Fruit fly (Drosophila melanogaster) whole organism, embryonic: Measurements from ENCODE around the gene CG1074.

Source experiments
- Atf3 ChIP-seq: fragments of 200-800 bp; sonication (Bioruptor generic); optimal IDR thresholded peaks from 3 replicates; lab custom pipeline; 2016; ENCODE audit warnings: missing biosample characterization, missing genetic modification characterization
- BtbVII ChIP-seq: fragments of 200-800 bp; sonication (Bioruptor generic); optimal IDR thresholded peaks from 3 replicates; lab custom pipeline; 2017; ENCODE audit warnings: missing biosample characterization, mild to moderate bottlenecking, missing genetic modification characterization
- CG10209 ChIP-seq: fragments of 200-800 bp; sonication (Bioruptor generic); optimal IDR thresholded peaks from 3 replicates; lab custom pipeline; 2017; ENCODE audit warnings: missing biosample characterization, mild to moderate bottlenecking, missing genetic modification characterization, missing genetic modification reagents
- CG10431 ChIP-seq: fragments of 200-800 bp; sonication (Bioruptor generic); optimal IDR thresholded peaks from 3 replicates; lab custom pipeline; 2018; ENCODE audit warnings: missing biosample characterization, mild to moderate bottlenecking, missing genetic modification characterization
- CG10959 ChIP-seq: fragments of 200-800 bp; sonication (Bioruptor generic); IDR thresholded peaks from 2 replicates; pipeline ENCODE4 v1.3.6; 2022; ENCODE audit warnings: missing biosample characterization, missing genetic modification characterization
- CG13296 ChIP-seq: fragments of 200-800 bp; sonication (Bioruptor generic); optimal IDR thresholded peaks from 3 replicates; lab custom pipeline; 2018; ENCODE audit warnings: missing biosample characterization, mild to moderate bottlenecking, missing genetic modification characterization
- CG1602 ChIP-seq: fragments of 200-800 bp; sonication (Bioruptor generic); optimal IDR thresholded peaks from 3 replicates; lab custom pipeline; 2016; ENCODE audit warnings: missing biosample characterization, missing genetic modification characterization
- CG1792 ChIP-seq: fragments of 200-800 bp; sonication (Bioruptor generic); optimal IDR thresholded peaks from 2 replicates; lab custom pipeline; 2016; ENCODE audit warnings: missing biosample characterization, missing genetic modification characterization
- CG2120 ChIP-seq: fragments of 200-800 bp; sonication (Bioruptor generic); optimal IDR thresholded peaks from 3 replicates; lab custom pipeline; 2016; ENCODE audit warnings: missing biosample characterization, missing genetic modification characterization
- CG2678 ChIP-seq: fragments of 200-800 bp; sonication (Bioruptor generic); optimal IDR thresholded peaks from 3 replicates; lab custom pipeline; 2019; ENCODE audit warnings: missing biosample characterization, mild to moderate bottlenecking, missing genetic modification characterization, moderate library complexity
- CG2875 ChIP-seq: fragments of 200-800 bp; sonication (Bioruptor generic); optimal IDR thresholded peaks from 2 replicates; lab custom pipeline; 2017; ENCODE audit warnings: missing biosample characterization, mild to moderate bottlenecking, missing genetic modification characterization, missing genetic modification reagents
- CG30431 ChIP-seq: fragments of 200-800 bp; sonication (Bioruptor generic); optimal IDR thresholded peaks from 2 replicates; lab custom pipeline; 2017; ENCODE audit warnings: missing biosample characterization, missing genetic modification characterization
- CG31224 ChIP-seq: fragments of 200-800 bp; sonication (Bioruptor generic); IDR thresholded peaks from 2 replicates; pipeline ENCODE4 v1.3.6; 2022; ENCODE audit warnings: missing biosample characterization, missing genetic modification characterization
- CG32532 ChIP-seq: fragments of 200-800 bp; sonication (Bioruptor generic); IDR thresholded peaks from 2 replicates; pipeline ENCODE4 v1.3.6; 2022; ENCODE audit warnings: missing biosample characterization, missing genetic modification characterization
- CG34422 ChIP-seq: fragments of 200-800 bp; sonication (Bioruptor generic); IDR thresholded peaks from 3 replicates; pipeline ENCODE4 v1.3.6; 2022; ENCODE audit warnings: missing biosample characterization, missing genetic modification characterization
- CG43689 ChIP-seq: fragments of 200-800 bp; sonication (Bioruptor generic); IDR thresholded peaks from 2 replicates; pipeline ENCODE4 v1.3.6; 2022; ENCODE audit warnings: missing biosample characterization, missing genetic modification characterization
- CG4730 ChIP-seq: fragments of 200-800 bp; sonication (Bioruptor generic); IDR thresholded peaks from 2 replicates; pipeline ENCODE4 v1.3.6; 2022; ENCODE audit warnings: missing biosample characterization, missing genetic modification characterization
- CG5953 ChIP-seq: fragments of 200-800 bp; sonication (Bioruptor generic); IDR thresholded peaks from 2 replicates; pipeline ENCODE4 v1.3.6; 2022; ENCODE audit warnings: missing biosample characterization, missing genetic modification characterization
- Chrac-16 ChIP-seq: fragments of 200-800 bp; sonication (Bioruptor generic); optimal IDR thresholded peaks from 3 replicates; lab custom pipeline; 2016; ENCODE audit warnings: missing biosample characterization, missing genetic modification characterization
- Elba2 ChIP-seq: fragments of 200-800 bp; sonication (Bioruptor generic); optimal IDR thresholded peaks from 3 replicates; lab custom pipeline; 2016; ENCODE audit warnings: missing biosample characterization, missing genetic modification characterization
- Hand ChIP-seq: fragments of 200-800 bp; sonication (Bioruptor generic); optimal IDR thresholded peaks from 2 replicates; lab custom pipeline; 2017; ENCODE audit warnings: mild to moderate bottlenecking, missing biosample characterization, missing genetic modification reagents, missing genetic modification characterization
- Hmx ChIP-seq: fragments of 200-800 bp; sonication (Bioruptor generic); optimal IDR thresholded peaks from 2 replicates; lab custom pipeline; 2016; ENCODE audit warnings: missing biosample characterization, missing genetic modification characterization
- Hr78 ChIP-seq, 2 experiments: fragments of 200-800 bp in 1 of 2; fragments of >200 bp in 1 of 2; sonication (Bioruptor generic) in 1 of 2; optimal IDR thresholded peaks; 2 replicates each; lab custom pipeline; 2017 to 2019; ENCODE audit warnings: missing biosample characterization in 2 of 2, missing genetic modification characterization in 2 of 2, mild to moderate bottlenecking in 1 of 2, moderate library complexity in 1 of 2
- Hsf ChIP-seq: fragments of 200-800 bp; sonication (Bioruptor generic); optimal IDR thresholded peaks from 3 replicates; lab custom pipeline; 2016; ENCODE audit warnings: missing biosample characterization, missing genetic modification characterization
- Kr ChIP-seq: fragments of 200-800 bp; sonication (Bioruptor generic); optimal IDR thresholded peaks from 2 replicates; lab custom pipeline; 2017; ENCODE audit warnings: missing biosample characterization, mild to moderate bottlenecking, missing genetic modification characterization
- Lhr ChIP-seq: fragments of 200-800 bp; sonication (Bioruptor generic); optimal IDR thresholded peaks from 3 replicates; lab custom pipeline; 2017; ENCODE audit warnings: mild to moderate bottlenecking, missing biosample characterization, missing genetic modification reagents, missing genetic modification characterization
- NFAT ChIP-seq: fragments of 200-800 bp; sonication (Bioruptor generic); IDR thresholded peaks from 2 replicates; pipeline ENCODE4 v1.3.6; 2022; ENCODE audit warnings: missing biosample characterization, missing genetic modification characterization
- Optix ChIP-seq: fragments of 200-800 bp; sonication (Bioruptor generic); IDR thresholded peaks from 3 replicates; pipeline ENCODE4 v1.3.6; 2022; ENCODE audit warnings: missing biosample characterization, missing genetic modification characterization
- Scr ChIP-seq: fragments of 200-800 bp; sonication (Bioruptor generic); IDR thresholded peaks from 2 replicates; pipeline ENCODE4 v1.3.6; 2022; ENCODE audit warnings: missing biosample characterization, missing genetic modification characterization; ENCODE audit not compliant: partially characterized antibody
- Sox100B ChIP-seq: fragments of 200-800 bp; sonication (Bioruptor generic); optimal IDR thresholded peaks from 3 replicates; lab custom pipeline; 2018; ENCODE audit warnings: missing biosample characterization, mild to moderate bottlenecking, missing genetic modification characterization
- chif ChIP-seq, 2 experiments: fragments of 200-800 bp; sonication (Bioruptor generic); optimal IDR thresholded peaks; 3 replicates each; lab custom pipeline; 2016; ENCODE audit warnings: missing biosample characterization in 2 of 2, missing genetic modification characterization in 2 of 2
- crol ChIP-seq: fragments of 200-800 bp; sonication (Bioruptor generic); IDR thresholded peaks from 2 replicates; pipeline ENCODE4 v1.3.6; 2022; ENCODE audit warnings: missing biosample characterization, missing genetic modification characterization
- dan ChIP-seq: fragments of 200-800 bp; sonication (Bioruptor generic); IDR thresholded peaks from 2 replicates; pipeline ENCODE4 v1.3.6; 2022; ENCODE audit warnings: missing biosample characterization, missing genetic modification characterization
- dpn ChIP-seq, 2 experiments: fragments of 200-800 bp; sonication (Bioruptor generic); optimal IDR thresholded peaks; 3 replicates each; lab custom pipeline; 2016; ENCODE audit warnings: missing biosample characterization in 2 of 2, missing genetic modification characterization in 2 of 2
- esg ChIP-seq: fragments of 200-800 bp; sonication (Bioruptor generic); conservative IDR thresholded peaks from 2 replicates; pipeline ENCODE4 v1.3.6; 2022; ENCODE audit warnings: missing biosample characterization, missing genetic modification characterization
- fd3F ChIP-seq: fragments of 200-800 bp; sonication (Bioruptor generic); optimal IDR thresholded peaks from 2 replicates; lab custom pipeline; 2018; ENCODE audit warnings: missing biosample characterization, mild to moderate bottlenecking, missing genetic modification characterization, moderate library complexity
- grau ChIP-seq: fragments of 200-800 bp; optimal IDR thresholded peaks from 3 replicates; lab custom pipeline; 2019; ENCODE audit warnings: missing biosample characterization, mild to moderate bottlenecking, missing genetic modification characterization, moderate library complexity
- hkb ChIP-seq, 2 experiments: fragments of 200-800 bp in 1 of 2; fragments of >200 bp in 1 of 2; sonication (Bioruptor generic) in 1 of 2; IDR thresholded peaks in 1 of 2; optimal IDR thresholded peaks in 1 of 2; 2 replicates each; pipeline versions ENCODE4 v1.3.6 to Lab custom; 2017 to 2022; ENCODE audit warnings: missing biosample characterization in 1 of 2, missing genetic modification characterization in 1 of 2
- kni ChIP-seq: fragments of 200-800 bp; sonication (Bioruptor generic); optimal IDR thresholded peaks from 3 replicates; lab custom pipeline; 2017; ENCODE audit warnings: mild to moderate bottlenecking, missing biosample characterization, missing genetic modification reagents, missing genetic modification characterization
- lmd ChIP-seq: fragments of 200-800 bp; sonication (Bioruptor generic); IDR thresholded peaks from 2 replicates; pipeline ENCODE4 v1.3.6; 2022; ENCODE audit warnings: missing biosample characterization, missing genetic modification characterization
- lola ChIP-seq, 3 experiments: fragments of >200 bp in 2 of 3; fragments of 200-800 bp in 1 of 3; sonication (Bioruptor generic) in 1 of 3; optimal IDR thresholded peaks; 2 replicates each; lab custom pipeline; 2017 to 2019; ENCODE audit warnings: missing biosample characterization in 3 of 3, missing genetic modification characterization in 3 of 3, mild to moderate bottlenecking in 1 of 3, moderate library complexity in 1 of 3
- pan ChIP-seq, 4 experiments: fragments of >200 bp in 3 of 4; fragments of 200-800 bp in 1 of 4; sonication (Bioruptor generic) in 1 of 4; optimal IDR thresholded peaks in 3 of 4; IDR thresholded peaks in 1 of 4; 2 replicates each; pipeline versions ENCODE4 v1.3.6 to Lab custom; 2017 to 2022; ENCODE audit warnings: missing biosample characterization in 2 of 4, missing genetic modification characterization in 2 of 4, mixed read lengths in 1 of 4
- shn ChIP-seq: fragments of 200-800 bp; sonication (Bioruptor generic); optimal IDR thresholded peaks from 3 replicates; lab custom pipeline; 2016; ENCODE audit warnings: missing biosample characterization, missing genetic modification characterization
- sisA ChIP-seq: fragments of 200-800 bp; sonication (Bioruptor generic); IDR thresholded peaks from 2 replicates; pipeline ENCODE4 v1.3.6; 2022; ENCODE audit warnings: missing biosample characterization, missing genetic modification characterization
- stc ChIP-seq: fragments of 200-800 bp; sonication (Bioruptor generic); IDR thresholded peaks from 2 replicates; pipeline ENCODE4 v1.3.6; 2022; ENCODE audit warnings: missing biosample characterization, missing genetic modification characterization
- ttk ChIP-seq: fragments of 200-800 bp; sonication (Bioruptor generic); IDR thresholded peaks from 2 replicates; pipeline ENCODE4 v2.1.2; 2022; ENCODE audit warnings: missing biosample characterization, missing genetic modification characterization
- vfl ChIP-seq: fragments of 200-800 bp; sonication (Bioruptor generic); optimal IDR thresholded peaks from 2 replicates; lab custom pipeline; 2016; ENCODE audit warnings: missing biosample characterization, missing genetic modification characterization
- vnd ChIP-seq: fragments of 200-800 bp; sonication (Bioruptor generic); IDR thresholded peaks from 3 replicates; pipeline ENCODE4 v1.3.6; 2022; ENCODE audit warnings: missing biosample characterization, missing genetic modification characterization; ENCODE audit not compliant: partially characterized antibody
- wdn ChIP-seq: fragments of 200-800 bp; sonication (Bioruptor generic); IDR thresholded peaks from 2 replicates; pipeline ENCODE4 v1.3.6; 2022; ENCODE audit warnings: missing biosample characterization, missing genetic modification characterization

CG1074 gene

DNA sequence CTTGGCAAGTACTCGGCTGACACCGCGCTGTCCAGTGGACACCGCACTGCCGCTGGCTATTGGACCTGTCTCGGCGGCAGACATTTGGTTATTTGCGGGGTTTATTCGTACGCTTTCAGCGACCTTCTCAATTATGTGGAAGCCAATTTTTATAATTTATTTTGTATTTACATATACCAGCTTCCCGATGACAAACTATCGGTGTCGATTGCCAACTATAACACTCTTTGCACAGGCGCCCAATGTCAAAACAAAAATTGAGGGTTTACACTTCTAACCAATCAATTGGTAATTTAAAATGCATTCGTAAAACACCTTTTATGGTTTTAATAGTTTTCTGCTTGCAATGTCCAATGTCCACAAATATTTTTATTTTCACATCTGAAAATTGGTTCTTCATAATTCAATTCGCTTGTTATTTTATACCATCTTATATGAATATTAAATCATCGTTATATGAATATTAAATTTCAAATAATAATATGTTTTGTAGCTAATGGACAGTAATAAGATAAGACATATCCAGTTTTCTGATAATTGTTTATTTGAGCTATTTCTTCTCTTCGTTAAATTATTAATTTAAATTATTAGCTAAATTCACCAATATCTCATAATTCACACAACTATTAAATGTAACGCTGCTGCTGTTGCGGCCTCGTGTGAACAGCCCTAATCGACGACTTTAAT, 33.8 kb upstream of the CG1074 start:
- TF ChIP-seq Atf3 (GFP tag; lab: Kevin White, UChicago): no peak
- TF ChIP-seq Kr (GFP tag; lab: Kevin White, UChicago): no peak
- TF ChIP-seq CG2120 (GFP tag; lab: Kevin White, UChicago): peak; percentile 26
- TF ChIP-seq dan (GFP tag; lab: Robert Waterston, UW): no peak
- peak; percentile 29 for TF ChIP-seq Sox100B (GFP tag; lab: Kevin White, UChicago)
- no peak for TF ChIP-seq CG34422 (GFP tag; lab: Robert Waterston, UW)
- TF ChIP-seq CG13296 (GFP tag; lab: Kevin White, UChicago): no peak
- TF ChIP-seq shn: no peak
- TF ChIP-seq CG10959 (GFP tag; lab: Robert Waterston, UW): no peak
- no peak for TF ChIP-seq Hmx (GFP tag; lab: Kevin White, UChicago)
- no peak for TF ChIP-seq Elba2 (GFP tag; lab: Kevin White, UChicago)
- no peak; the same call in 1 of the 2 replicates for TF ChIP-seq Scr (GFP tag; lab: Robert Waterston, UW)
- no peak for TF ChIP-seq dpn (GFP tag; optimal IDR thresholded peaks at IDR 0.05; lab: Kevin White, UChicago)
- no peak for TF ChIP-seq ttk (GFP tag; lab: Robert Waterston, UW)
- no peak for TF ChIP-seq vfl (GFP tag; lab: Kevin White, UChicago)
- TF ChIP-seq hkb (optimal IDR thresholded peaks at IDR 0.05; lab: Kevin White, UChicago): no peak
- TF ChIP-seq hkb (GFP tag; IDR thresholded peaks at IDR 0.05; lab: Robert Waterston, UW): no peak
- no peak for TF ChIP-seq CG31224 (GFP tag; lab: Robert Waterston, UW)
- TF ChIP-seq Optix (GFP tag; lab: Robert Waterston, UW): no peak
- no peak for TF ChIP-seq CG43689 (GFP tag; lab: Robert Waterston, UW)
- peak; percentile 26 for TF ChIP-seq Hsf (GFP tag; lab: Kevin White, UChicago)
- TF ChIP-seq CG4730 (GFP tag; lab: Robert Waterston, UW): no peak
- TF ChIP-seq pan (optimal IDR thresholded peaks at IDR 0.05; lab: Kevin White, UChicago): no peak
- no peak for TF ChIP-seq pan (GFP tag; optimal IDR thresholded peaks at IDR 0.05 in 1 of 2, IDR thresholded peaks at IDR 0.05 in 1 of 2)
- no peak for TF ChIP-seq CG30431 (GFP tag; lab: Kevin White, UChicago)
- no peak for TF ChIP-seq wdn (GFP tag; lab: Robert Waterston, UW)
- TF ChIP-seq fd3F (GFP tag; lab: Kevin White, UChicago): no peak
- peak; percentile 30 for TF ChIP-seq grau (tag; lab: Kevin White, UChicago)
- TF ChIP-seq sisA (GFP tag; lab: Robert Waterston, UW): no peak
- no peak; the same call in 2 of the 3 replicates for TF ChIP-seq vnd
- no peak for TF ChIP-seq esg (GFP tag; lab: Robert Waterston, UW)
- TF ChIP-seq Hand (GFP tag; lab: Kevin White, UChicago): no peak
- no peak for TF ChIP-seq chif (GFP tag; optimal IDR thresholded peaks at IDR 0.05; lab: Kevin White, UChicago)
- TF ChIP-seq crol (GFP tag; lab: Robert Waterston, UW): no peak
- TF ChIP-seq Chrac-16 (GFP tag; lab: Kevin White, UChicago): no peak
- TF ChIP-seq lmd (GFP tag; lab: Robert Waterston, UW): peak; percentile 23; the same call in 1 of the 2 replicates
- no peak for TF ChIP-seq kni (GFP tag; lab: Kevin White, UChicago)
- no peak for TF ChIP-seq CG10431 (GFP tag; lab: Kevin White, UChicago)
- TF ChIP-seq CG2875 (GFP tag; lab: Kevin White, UChicago): no peak
- TF ChIP-seq CG32532 (GFP tag; lab: Robert Waterston, UW): no peak
- peak; percentile 18 for TF ChIP-seq CG10209 (GFP tag; lab: Kevin White, UChicago)
- TF ChIP-seq Hr78 (GFP tag; optimal IDR thresholded peaks at IDR 0.05; lab: Kevin White, UChicago): peak in 1 of 2 experiments; percentile 37
- TF ChIP-seq CG1602 (GFP tag; lab: Kevin White, UChicago): peak; percentile 24
- TF ChIP-seq BtbVII (GFP tag; lab: Kevin White, UChicago): no peak
- TF ChIP-seq CG5953 (GFP tag; lab: Robert Waterston, UW): no peak
- no peak for TF ChIP-seq stc
- peak; percentile 57; the same call in 1 of the 2 replicates for TF ChIP-seq NFAT (GFP tag; lab: Robert Waterston, UW)
- peak; percentile 21 for TF ChIP-seq CG2678
- peak in 2 of 3 experiments; percentile 41 to 91 for TF ChIP-seq lola (GFP tag; optimal IDR thresholded peaks at IDR 0.05; lab: Kevin White, UChicago)
- no peak for TF ChIP-seq CG1792
- TF ChIP-seq Lhr: peak; percentile 5
